Fruit fly (Drosophila melanogaster): Measurements from ENCODE around the gene Thor.
A peak's percentile ranks its signal among the peaks of the same experiment; 100 is the strongest.

Thor gene

DNA sequence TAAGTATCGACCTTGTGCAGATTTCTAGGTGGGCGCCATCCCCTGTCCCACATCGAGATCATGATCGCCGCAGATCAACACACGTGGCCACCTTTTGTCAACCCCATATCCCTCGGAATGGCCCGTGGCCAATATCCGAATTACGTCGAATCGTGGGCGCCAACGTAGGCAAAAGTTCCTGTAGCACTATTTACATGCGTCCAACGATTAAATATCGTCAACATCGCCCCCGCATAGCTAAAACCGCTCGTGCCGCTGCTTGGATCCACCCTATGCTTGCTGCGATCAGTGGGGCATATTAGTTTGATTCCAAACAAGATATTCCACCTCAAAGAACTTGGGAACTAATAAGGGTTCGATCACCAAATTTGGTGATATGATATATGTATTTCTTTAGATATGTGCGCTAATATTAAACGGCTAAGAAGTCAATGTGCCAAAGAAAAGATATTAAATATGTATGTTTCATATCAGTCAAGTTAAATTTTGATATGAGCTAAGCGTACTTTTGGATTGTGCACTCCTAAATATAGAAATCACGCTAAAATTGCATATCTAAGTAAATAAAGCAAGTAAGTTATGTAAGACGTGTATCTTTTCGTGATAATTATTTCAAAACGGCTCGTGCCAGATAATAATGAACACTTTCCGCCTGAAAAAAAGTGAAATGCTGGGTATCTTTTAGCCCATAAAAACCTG is 1.0 kb upstream of the Thor start (continued):
- TF ChIP-seq grau (tag; optimal IDR thresholded peaks at IDR 0.05) (peak; percentile 56), sc (optimal IDR thresholded peaks at IDR 0.05) (no peak), sc (GFP tag; optimal IDR thresholded peaks at IDR 0.05) (no peak), TFAM (GFP tag; optimal IDR thresholded peaks at IDR 0.05) (no peak), dimm (GFP tag; IDR thresholded peaks at IDR 0.05) (no peak), CG13296 (GFP tag; optimal IDR thresholded peaks at IDR 0.05) (no peak), corto (GFP tag; optimal IDR thresholded peaks at IDR 0.05) (no peak), az2 (GFP tag; optimal IDR thresholded peaks at IDR 0.05) (peak; percentile 44), BEAF-32 (GFP tag; optimal IDR thresholded peaks at IDR 0.05) (peak; percentile 8), NK7.1 (GFP tag; optimal IDR thresholded peaks at IDR 0.05) (no peak), Oaz (GFP tag; IDR thresholded peaks at IDR 0.05) (no peak), CG11398 (GFP tag; optimal IDR thresholded peaks at IDR 0.05) (no peak), gcm (GFP tag; optimal IDR thresholded peaks at IDR 0.05) (no peak), zen2 (GFP tag; IDR thresholded peaks at IDR 0.05; ENCODE audit: partially characterized antibody) (no peak), CG11504 (tag; optimal IDR thresholded peaks at IDR 0.05) (peak; percentile 62), CG2712 (tag; optimal IDR thresholded peaks at IDR 0.05) (peak; percentile 46), jigr1 (GFP tag; IDR thresholded peaks at IDR 0.05) (no peak), inv (GFP tag; IDR thresholded peaks at IDR 0.05; ENCODE audit: partially characterized antibody) (no peak), prd (optimal IDR thresholded peaks at IDR 0.05) (no peak), prd (GFP tag; IDR thresholded peaks at IDR 0.05) (peak; percentile 28; the same call in 1 of the 3 replicates), eyg (GFP tag; optimal IDR thresholded peaks at IDR 0.05) (no peak), kah (GFP tag; optimal IDR thresholded peaks at IDR 0.05) (no peak), CG12071 (GFP tag; optimal IDR thresholded peaks at IDR 0.05) (no peak), tin (GFP tag; optimal IDR thresholded peaks at IDR 0.05) (peak; percentile 33), CG17612 (GFP tag; IDR thresholded peaks at IDR 0.05) (no peak), CG9215 (GFP tag; IDR thresholded peaks at IDR 0.05) (peak; percentile 27; the same call in 1 of the 2 replicates), CG5953 (GFP tag; IDR thresholded peaks at IDR 0.05) (no peak), tap (tag; optimal IDR thresholded peaks at IDR 0.05) (no peak), sisA (GFP tag; IDR thresholded peaks at IDR 0.05) (peak; percentile 21; the same call in 1 of the 2 replicates), Neu2 (GFP tag; optimal IDR thresholded peaks at IDR 0.05; ENCODE audit: borderline replicate concordance) (no peak), CG10366 (GFP tag; IDR thresholded peaks at IDR 0.05) (no peak), PHDP (tag; optimal IDR thresholded peaks at IDR 0.05) (peak; percentile 44), Hmx (GFP tag; optimal IDR thresholded peaks at IDR 0.05) (peak; percentile 23), CrebB (tag; optimal IDR thresholded peaks at IDR 0.05) (no peak), Sox102F (GFP tag; optimal IDR thresholded peaks at IDR 0.05) (peak; percentile 39), sd (tag; optimal IDR thresholded peaks at IDR 0.05) (peak; percentile 38), cg (GFP tag; optimal IDR thresholded peaks at IDR 0.05) (no peak), CG13123 (GFP tag; optimal IDR thresholded peaks at IDR 0.05) (no peak), da (GFP tag; optimal IDR thresholded peaks at IDR 0.05) (no peak), ems (GFP tag; optimal IDR thresholded peaks at IDR 0.05) (peak; percentile 22), bsh (GFP tag; optimal IDR thresholded peaks at IDR 0.05) (peak; percentile 13 to 28), Rx (GFP tag; IDR thresholded peaks at IDR 0.05) (no peak), zen (tag; optimal IDR thresholded peaks at IDR 0.05) (no peak), insv (GFP tag; optimal IDR thresholded peaks at IDR 0.05) (no peak), gfzf (GFP tag; optimal IDR thresholded peaks at IDR 0.05) (no peak), CG15601 (tag; optimal IDR thresholded peaks at IDR 0.05) (no peak), CG30020 (tag; optimal IDR thresholded peaks at IDR 0.05) (no peak), CG42726 (GFP tag; IDR thresholded peaks at IDR 0.05; ENCODE audit: partially characterized antibody) (no peak), slbo (GFP tag; IDR thresholded peaks at IDR 0.05) (peak; percentile 50; the same call in 1 of the 2 replicates), CG3995 (GFP tag; optimal IDR thresholded peaks at IDR 0.05) (no peak)
